Worm (Caenorhabditis elegans) whole organism, mixed stage, embryonic: ENCODE data around the gene F23B12.1.

ENCODE experiments used
- M03D4.4 ChIP-seq: sonication (generic microtip); optimal IDR thresholded peaks from 2 replicates; lab custom pipeline; 2017; ENCODE audit warnings: mild to moderate bottlenecking, missing genetic modification characterization, missing compliant biosample characterization
- bed-3 ChIP-seq: fragments of 200-800 bp; sonication (Bioruptor generic); optimal IDR thresholded peaks from 3 replicates; lab custom pipeline; 2018; ENCODE audit warnings: mild to moderate bottlenecking, missing genetic modification characterization, moderate library complexity, missing compliant biosample characterization
- blmp-1 ChIP-seq: fragments of 150-350 bp; optimal IDR thresholded peaks from 2 replicates; lab custom pipeline; 2014; ENCODE audit warnings: missing biosample characterization, missing genetic modification characterization
- ceh-39 ChIP-seq: fragments of 150-350 bp; optimal IDR thresholded peaks from 2 replicates; lab custom pipeline; 2014; ENCODE audit warnings: missing biosample characterization, missing genetic modification characterization
- ceh-43 ChIP-seq: fragments of 200-800 bp; sonication (Bioruptor generic); optimal IDR thresholded peaks from 2 replicates; lab custom pipeline; 2018; ENCODE audit warnings: mild to moderate bottlenecking, missing genetic modification characterization, moderate library complexity, missing compliant biosample characterization
- ceh-83 ChIP-seq: fragments of 200-800 bp; sonication (Bioruptor generic); optimal IDR thresholded peaks from 2 replicates; lab custom pipeline; 2018; ENCODE audit warnings: mild to moderate bottlenecking, missing genetic modification characterization, missing compliant biosample characterization
- ces-1 ChIP-seq: fragments of 150-350 bp; optimal IDR thresholded peaks from 2 replicates; lab custom pipeline; 2014; ENCODE audit warnings: missing biosample characterization, missing genetic modification reagents, missing genetic modification characterization
- cnd-1 ChIP-seq: fragments of 200-800 bp; sonication (Bioruptor generic); optimal IDR thresholded peaks from 2 replicates; lab custom pipeline; 2018; ENCODE audit warnings: mild to moderate bottlenecking, missing genetic modification characterization, missing compliant biosample characterization
- drap-1 ChIP-seq: fragments of 200-800 bp; sonication (Bioruptor generic); optimal IDR thresholded peaks from 3 replicates; lab custom pipeline; 2018; ENCODE audit warnings: mild to moderate bottlenecking, missing genetic modification characterization, missing compliant biosample characterization
- elt-1 ChIP-seq: sonication (generic microtip); optimal IDR thresholded peaks from 2 replicates; lab custom pipeline; 2017; ENCODE audit warnings: missing genetic modification characterization, mild to moderate bottlenecking, missing compliant biosample characterization, antibody characterized with exemption, moderate library complexity, borderline replicate concordance; ENCODE audit not compliant: insufficient read depth
- elt-3 ChIP-seq: fragments of 150-350 bp; optimal IDR thresholded peaks from 2 replicates; lab custom pipeline; 2014; ENCODE audit warnings: missing biosample characterization, missing genetic modification characterization
- flh-1 ChIP-seq: fragments of 200-800 bp; sonication (Bioruptor generic); optimal IDR thresholded peaks from 2 replicates; lab custom pipeline; 2018; ENCODE audit warnings: mild to moderate bottlenecking, missing genetic modification characterization, moderate library complexity, missing compliant biosample characterization
- ham-2 ChIP-seq: fragments of 200-800 bp; sonication (Bioruptor generic); optimal IDR thresholded peaks from 2 replicates; lab custom pipeline; 2018; ENCODE audit warnings: mild to moderate bottlenecking, missing genetic modification characterization, missing compliant biosample characterization
- hlh-1 ChIP-seq: fragments of 150-350 bp; optimal IDR thresholded peaks from 2 replicates; lab custom pipeline; 2014; ENCODE audit warnings: missing biosample characterization, missing genetic modification reagents, missing genetic modification characterization
- lin-13 ChIP-seq: fragments of 150-350 bp; optimal IDR thresholded peaks from 2 replicates; lab custom pipeline; 2014; ENCODE audit warnings: missing biosample characterization, missing genetic modification characterization
- lsy-2 ChIP-seq: fragments of 150-350 bp; optimal IDR thresholded peaks from 2 replicates; lab custom pipeline; 2014; ENCODE audit warnings: missing biosample characterization, missing genetic modification characterization
- mab-5 ChIP-seq: fragments of 150-350 bp; optimal IDR thresholded peaks from 2 replicates; lab custom pipeline; 2014; ENCODE audit warnings: missing biosample characterization, missing genetic modification characterization
- mep-1 ChIP-seq: fragments of 150-350 bp; optimal IDR thresholded peaks from 2 replicates; lab custom pipeline; 2017; ENCODE audit warnings: missing biosample characterization, missing genetic modification reagents, missing genetic modification characterization, inconsistent platforms
- mls-2 ChIP-seq: sonication (generic microtip); optimal IDR thresholded peaks from 2 replicates; lab custom pipeline; 2016; ENCODE audit warnings: mild to moderate bottlenecking, missing genetic modification characterization, moderate library complexity, missing compliant biosample characterization
- nhr-12 ChIP-seq: fragments of 150-350 bp; optimal IDR thresholded peaks from 2 replicates; lab custom pipeline; 2014; ENCODE audit warnings: missing biosample characterization, missing genetic modification characterization
- nhr-2 ChIP-seq: fragments of 150-350 bp; optimal IDR thresholded peaks from 2 replicates; lab custom pipeline; 2014; ENCODE audit warnings: missing biosample characterization, missing genetic modification characterization
- nhr-237 ChIP-seq: fragments of 150-350 bp; optimal IDR thresholded peaks from 2 replicates; lab custom pipeline; 2014; ENCODE audit warnings: missing biosample characterization, missing genetic modification characterization
- nhr-28 ChIP-seq: fragments of 150-350 bp; optimal IDR thresholded peaks from 2 replicates; lab custom pipeline; 2014; ENCODE audit warnings: missing biosample characterization, missing genetic modification characterization
- nhr-76 ChIP-seq: sonication (generic microtip); optimal IDR thresholded peaks from 2 replicates; lab custom pipeline; 2017; ENCODE audit warnings: missing biosample characterization, missing genetic modification characterization
- pha-4 ChIP-seq: fragments of 150-350 bp; optimal IDR thresholded peaks from 2 replicates; lab custom pipeline; 2018; ENCODE audit warnings: missing biosample characterization, missing genetic modification reagents, missing genetic modification characterization
- sem-2 ChIP-seq: fragments of 200-800 bp; sonication (Bioruptor generic); optimal IDR thresholded peaks from 2 replicates; lab custom pipeline; 2018; ENCODE audit warnings: mild to moderate bottlenecking, missing genetic modification characterization, missing compliant biosample characterization
- snpc-4 ChIP-seq: fragments of 150-350 bp; optimal IDR thresholded peaks from 2 replicates; lab custom pipeline; 2014; ENCODE audit warnings: missing biosample characterization, missing genetic modification characterization
- sptf-1 ChIP-seq: sonication (generic microtip); optimal IDR thresholded peaks from 2 replicates; lab custom pipeline; 2017; ENCODE audit warnings: mild to moderate bottlenecking, missing genetic modification characterization, moderate library complexity, missing compliant biosample characterization
- tbx-8 ChIP-seq: fragments of 200-800 bp; sonication (Bioruptor generic); optimal IDR thresholded peaks from 2 replicates; lab custom pipeline; 2018; ENCODE audit warnings: mild to moderate bottlenecking, missing genetic modification characterization, moderate library complexity, missing compliant biosample characterization
- unc-120 ChIP-seq: sonication (generic microtip); optimal IDR thresholded peaks from 2 replicates; lab custom pipeline; 2017; ENCODE audit warnings: missing genetic modification characterization, missing compliant biosample characterization; ENCODE audit not compliant: poor library complexity, severe bottlenecking
- unc-62 ChIP-seq: fragments of 150-350 bp; optimal IDR thresholded peaks from 2 replicates; lab custom pipeline; 2014; ENCODE audit warnings: missing biosample characterization, missing genetic modification reagents, missing genetic modification characterization
- zip-8 ChIP-seq: fragments of 150-350 bp; optimal IDR thresholded peaks from 2 replicates; lab custom pipeline; 2014; ENCODE audit warnings: missing biosample characterization, missing genetic modification characterization
- ztf-11 ChIP-seq: fragments of 150-350 bp; optimal IDR thresholded peaks from 2 replicates; lab custom pipeline; 2014; ENCODE audit warnings: missing biosample characterization, missing genetic modification characterization

Gene F23B12.1

DNA sequence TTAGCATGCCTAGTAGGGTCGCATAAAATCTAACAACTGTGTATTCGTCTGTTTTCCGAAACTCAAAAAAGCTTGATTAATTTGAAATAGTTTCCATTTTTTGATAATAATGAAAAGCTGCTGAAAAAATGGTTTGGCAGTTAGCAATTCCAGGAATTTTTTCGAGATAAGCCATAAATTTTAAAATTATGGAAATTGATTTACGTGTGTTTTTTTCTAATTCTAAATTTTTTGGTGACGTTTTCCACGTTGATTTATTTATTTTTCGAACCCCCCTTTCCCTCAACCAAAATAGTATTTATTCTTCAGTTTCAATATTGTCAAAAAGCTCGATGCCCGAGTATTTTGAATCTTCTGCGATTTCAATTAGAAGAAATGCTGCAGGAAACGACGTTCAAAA lies at the start of gene F23B12.1:
TSS of gene F23B12.1 (plus strand) at position 301 of the 400 bp plus-strand sequence.
- TF ChIP-seq nhr-12 (tag; lab: Kevin White, UChicago), result no peak
- TF ChIP-seq zip-8, result no peak
- TF ChIP-seq ham-2 (GFP tag; lab: Kevin White, UChicago), result no peak
- no peak for TF ChIP-seq elt-1 (tag; lab: Kevin White, UChicago)
- TF ChIP-seq elt-3, result no peak

DNA sequence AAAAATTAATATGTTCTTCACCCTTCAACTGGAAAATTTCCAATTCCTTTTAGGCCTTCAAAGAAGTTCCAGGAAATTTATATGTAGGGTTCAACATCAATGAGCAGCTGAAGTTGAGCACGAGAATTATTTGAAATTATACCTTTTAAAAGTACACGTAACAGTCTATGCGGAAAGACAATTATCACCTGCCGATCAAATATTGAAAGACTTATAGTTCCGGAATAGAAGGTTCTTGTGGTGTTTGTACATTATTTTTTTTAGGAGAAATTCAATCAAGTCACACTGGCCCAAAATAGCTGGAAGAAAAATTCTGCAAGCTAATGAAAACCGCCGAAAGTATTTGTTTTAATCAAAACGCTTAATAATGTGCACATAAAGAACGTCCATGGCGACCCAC lies 48.7 kb upstream of the F23B12.1 start:
- TF ChIP-seq nhr-2 (no peak), hlh-1 (no peak)

DNA sequence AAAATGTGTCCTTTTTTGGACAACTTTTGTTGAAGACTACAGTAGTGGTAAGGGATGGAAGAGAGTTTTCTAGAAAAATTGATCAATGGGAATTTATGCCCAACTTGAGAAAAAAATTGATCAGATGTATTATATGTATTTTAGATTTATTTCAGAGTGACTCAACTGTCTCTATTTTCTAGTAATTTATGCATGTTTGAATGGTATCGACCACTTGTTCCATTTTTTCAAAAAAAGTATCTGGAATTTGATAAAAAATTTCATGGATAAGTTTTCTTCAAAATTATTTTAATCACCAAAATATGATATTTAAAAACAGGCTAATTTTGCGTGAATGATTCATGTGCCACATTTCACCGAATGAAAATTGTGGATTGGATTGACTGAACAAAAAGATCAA lies 37.1 kb upstream of the F23B12.1 start, which contains the start of gene C15H11.10:
TSS of gene C15H11.10 (plus strand) at position 301 of the 400 bp plus-strand sequence.
- TF ChIP-seq mep-1 (tag; lab: Kevin White, UChicago) (no peak), snpc-4 (no peak), sptf-1 (tag; lab: Kevin White, UChicago) (no peak), ceh-43 (GFP tag; lab: Kevin White, UChicago) (no peak), sem-2 (GFP tag; lab: Kevin White, UChicago) (no peak), nhr-76 (tag; lab: Kevin White, UChicago) (no peak), flh-1 (GFP tag; lab: Kevin White, UChicago) (no peak), elt-3 (no peak), blmp-1 (tag; lab: Kevin White, UChicago) (no peak), ces-1 (GFP tag; lab: Kevin White, UChicago) (no peak), tbx-8 (no peak)
- TF ChIP-seq, all 35 proteins: peak for 0

DNA sequence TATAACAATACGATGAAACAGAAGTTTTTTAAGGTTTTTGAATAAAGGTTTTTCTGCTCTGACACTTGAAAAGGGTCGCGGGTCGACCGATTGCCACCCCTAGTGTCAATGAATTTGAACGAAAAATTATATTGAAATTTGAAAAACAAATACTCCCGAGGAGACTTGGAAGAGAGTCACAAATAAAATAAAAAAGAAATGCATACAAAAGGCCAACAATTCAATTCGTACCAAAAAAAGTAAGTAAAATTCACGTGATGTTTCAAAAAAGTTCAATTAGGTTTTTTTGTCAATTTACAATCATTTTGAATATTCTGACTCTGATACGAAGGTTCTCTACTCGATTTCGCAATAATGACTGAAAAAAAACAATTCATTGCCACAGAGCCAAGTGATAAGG lies 35.5 kb upstream of the F23B12.1 start, which contains the start of gene C15H11.1:
TSS of gene C15H11.1 (plus strand) at position 301 of the 400 bp plus-strand sequence.
- TF ChIP-seq ceh-39 (tag; lab: Kevin White, UChicago) (no peak), nhr-76 (tag; lab: Kevin White, UChicago) (no peak), pha-4 (tag; lab: Kevin White, UChicago) (no peak), unc-120 (tag; lab: Kevin White, UChicago) (no peak), ceh-83 (GFP tag; lab: Kevin White, UChicago) (no peak), lin-13 (tag; lab: Kevin White, UChicago) (no peak), cnd-1 (tag; lab: Kevin White, UChicago) (no peak), ces-1 (GFP tag; lab: Kevin White, UChicago) (no peak), M03D4.4 (tag; lab: Kevin White, UChicago) (no peak), unc-62 (no peak)

DNA sequence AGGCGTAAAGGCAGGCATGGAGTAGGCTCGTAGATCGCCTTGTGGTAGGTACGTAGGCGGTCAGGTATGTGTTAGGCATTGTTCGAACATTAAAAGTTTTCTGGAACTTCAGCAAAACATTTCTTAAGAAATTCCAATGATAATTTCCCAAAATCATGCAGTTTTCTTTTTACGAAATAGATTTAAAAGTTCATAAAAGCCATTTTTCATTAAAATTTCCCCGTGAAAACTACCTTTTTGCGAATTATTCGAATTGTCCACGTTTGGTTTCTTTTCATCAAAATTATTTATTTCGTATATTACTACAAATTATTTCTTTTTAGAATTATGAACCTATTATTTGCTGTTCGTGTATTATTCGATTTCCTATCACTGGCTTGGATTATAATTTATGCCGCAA lies 34.2 kb upstream of the F23B12.1 start, which contains the start of gene C15H11.13:
TSS of gene C15H11.13 (plus strand) at position 301 of the 400 bp plus-strand sequence.
- TF ChIP-seq nhr-12 (tag; lab: Kevin White, UChicago) (no peak), blmp-1 (tag; lab: Kevin White, UChicago) (no peak), ceh-43 (GFP tag; lab: Kevin White, UChicago) (no peak), mls-2 (no peak), bed-3 (no peak), tbx-8 (no peak), unc-62 (no peak), flh-1 (GFP tag; lab: Kevin White, UChicago) (no peak), pha-4 (tag; lab: Kevin White, UChicago) (no peak), mab-5 (no peak), nhr-28 (tag; lab: Kevin White, UChicago) (no peak), cnd-1 (tag; lab: Kevin White, UChicago) (no peak), lsy-2 (tag; lab: Kevin White, UChicago) (no peak), ceh-39 (tag; lab: Kevin White, UChicago) (no peak), ztf-11 (tag; lab: Kevin White, UChicago) (no peak), nhr-237 (tag; lab: Kevin White, UChicago) (no peak), snpc-4 (no peak), drap-1 (GFP tag; lab: Kevin White, UChicago) (no peak), zip-8 (no peak), unc-120 (tag; lab: Kevin White, UChicago) (no peak)
